Fruit fly (Drosophila melanogaster) whole organism, adult: ENCODE measurements around the gene RpL7-like.

ENCODE experiments used
- CG11617 ChIP-seq: fragments of 200-800 bp; sonication (Bioruptor generic); optimal IDR thresholded peaks from 2 replicates; lab custom pipeline; 2017; ENCODE audit warnings: mild to moderate bottlenecking, missing biosample characterization, missing genetic modification reagents, missing genetic modification characterization
- CG1620 ChIP-seq: fragments of 200-800 bp; sonication (Bioruptor generic); optimal IDR thresholded peaks from 2 replicates; lab custom pipeline; 2016; ENCODE audit warnings: missing biosample characterization, missing genetic modification characterization
- CG33017 ChIP-seq: fragments of 200-800 bp; sonication (Bioruptor generic); optimal IDR thresholded peaks from 2 replicates; lab custom pipeline; 2018; ENCODE audit warnings: missing biosample characterization, mild to moderate bottlenecking, missing genetic modification characterization, moderate library complexity
- CG7045 ChIP-seq: fragments of 200-800 bp; sonication (Bioruptor generic); optimal IDR thresholded peaks from 2 replicates; lab custom pipeline; 2017; ENCODE audit warnings: missing biosample characterization, mild to moderate bottlenecking, missing genetic modification characterization
- CG7101 ChIP-seq: fragments of 200-800 bp; sonication (Bioruptor generic); optimal IDR thresholded peaks from 2 replicates; lab custom pipeline; 2018; ENCODE audit warnings: missing biosample characterization, mild to moderate bottlenecking, missing genetic modification characterization, moderate library complexity
- Clk ChIP-seq: fragments of 200-800 bp; sonication (Bioruptor generic); optimal IDR thresholded peaks from 2 replicates; lab custom pipeline; 2017; ENCODE audit warnings: missing biosample characterization, missing genetic modification characterization
- bab1 ChIP-seq: fragments of 200-800 bp; sonication (Bioruptor generic); optimal IDR thresholded peaks from 3 replicates; lab custom pipeline; 2019; ENCODE audit warnings: missing biosample characterization, mild to moderate bottlenecking, missing genetic modification characterization, moderate library complexity
- cic ChIP-seq: fragments of 200-800 bp; sonication (Bioruptor generic); optimal IDR thresholded peaks from 2 replicates; lab custom pipeline; 2017; ENCODE audit warnings: missing biosample characterization, mild to moderate bottlenecking, missing genetic modification characterization, moderate library complexity
- kay ChIP-seq: fragments of 200-800 bp; sonication (Bioruptor generic); peaks from one replicate; lab custom pipeline; 2016; ENCODE audit warnings: missing biosample characterization, missing genetic modification characterization, borderline replicate concordance
- pad ChIP-seq: fragments of 200-800 bp; sonication (Bioruptor generic); optimal IDR thresholded peaks from 3 replicates; lab custom pipeline; 2017; ENCODE audit warnings: missing biosample characterization, missing genetic modification characterization, mild to moderate bottlenecking, moderate library complexity, missing genetic modification reagents
- toe ChIP-seq: fragments of 200-800 bp; sonication (Bioruptor generic); optimal IDR thresholded peaks from 2 replicates; lab custom pipeline; 2016; ENCODE audit warnings: missing biosample characterization, missing genetic modification characterization

DNA sequence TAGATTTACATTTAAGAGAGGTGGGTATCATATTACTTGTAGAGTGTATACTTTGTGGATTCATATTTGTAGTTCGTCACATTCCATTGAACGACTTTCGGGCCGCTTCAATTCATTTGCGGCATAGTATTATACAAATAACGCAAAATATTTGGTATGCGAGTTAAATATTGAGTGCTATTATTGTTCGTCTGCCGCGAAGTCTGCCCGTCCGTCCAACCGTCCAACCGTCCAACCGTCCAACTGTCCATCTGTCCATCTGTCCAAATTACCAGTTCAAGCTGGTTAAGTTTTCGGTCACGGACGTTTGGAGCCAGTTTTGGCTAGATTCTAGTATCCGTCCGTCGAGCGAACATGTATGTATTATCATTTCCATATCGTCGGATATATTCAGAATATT lies 32.0 kb upstream of the RpL7-like start:
- TF ChIP-seq CG11617 (no peak), Clk (GFP tag; lab: Kevin White, UChicago) (no peak), toe (GFP tag; lab: Kevin White, UChicago) (no peak), pad (GFP tag; lab: Kevin White, UChicago) (no peak), kay (GFP tag; lab: Kevin White, UChicago) (no peak), CG1620 (no peak), cic (GFP tag; lab: Kevin White, UChicago) (no peak), bab1 (GFP tag; lab: Kevin White, UChicago) (no peak), CG7101 (tag; lab: Kevin White, UChicago) (no peak), CG33017 (tag; lab: Kevin White, UChicago) (no peak), CG7045 (no peak)
